Fruit fly (Drosophila melanogaster) Kc167 (cell line): ENCODE data around the gene RYa-R.

Source experiments
- Myc ChIP-seq: fragments of >200 bp; optimal IDR thresholded peaks from 2 replicates; lab custom pipeline; 2017; ENCODE audit warnings: missing external identifiers
- h ChIP-seq: fragments of >200 bp; optimal IDR thresholded peaks from 3 replicates; lab custom pipeline; 2018; ENCODE audit warnings: missing external identifiers
- insv ChIP-seq: fragments of >200 bp; optimal IDR thresholded peaks from 3 replicates; lab custom pipeline; 2018; ENCODE audit warnings: missing external identifiers

- no peak for TF ChIP-seq insv (lab: Kevin White, UChicago)
- no peak for TF ChIP-seq h
- TF ChIP-seq Myc (lab: Kevin White, UChicago): no peak
These were observed 97.5 kb downstream of the RYa-R start, which contains the start of gene CG14259 for dm6 chr3R:27094233-27094632.
